Worm (Caenorhabditis elegans): ENCODE measurements around the gene K10D11.4.

DNA sequence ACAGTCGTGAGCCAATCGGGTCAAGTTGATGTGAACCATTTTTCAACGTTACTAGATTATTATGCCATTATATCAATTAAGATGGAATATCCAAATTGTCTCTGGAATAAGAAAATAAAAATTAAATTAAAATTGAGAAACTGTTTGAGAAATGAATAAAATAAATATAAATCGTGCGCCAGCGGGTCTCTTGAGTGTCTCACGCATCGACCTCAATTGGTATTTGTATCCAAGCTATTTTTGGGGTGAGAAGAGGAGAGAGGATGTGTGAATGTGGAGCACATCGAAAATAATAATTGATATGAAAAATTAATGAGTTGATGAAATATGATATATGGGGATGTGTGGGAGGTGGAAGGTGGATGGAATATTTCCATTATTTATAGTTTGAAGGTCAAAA is 44.6 kb upstream of the K10D11.4 start, which contains the start of gene F49E11.2:
- TF ChIP-seq W03F9.2 (tag; optimal IDR thresholded peaks at IDR 0.05) (no peak), him-1 (tag; optimal IDR thresholded peaks at IDR 0.05) (no peak), dao-5 (tag; optimal IDR thresholded peaks at IDR 0.05) (no peak)

All from whole organism, L4/young adult.